Worm (Caenorhabditis elegans) whole organism, early embryonic: ENCODE measurements around the gene F54G2.1.

ENCODE experiments used
- B0310.2 ChIP-seq: sonication (generic microtip); optimal IDR thresholded peaks from 2 replicates; lab custom pipeline; 2016; ENCODE audit warnings: mild to moderate bottlenecking, missing genetic modification characterization, missing compliant biosample characterization
- F13C5.2 ChIP-seq: sonication (generic microtip); optimal IDR thresholded peaks from 2 replicates; lab custom pipeline; 2017; ENCODE audit warnings: mild to moderate bottlenecking, missing genetic modification characterization, inconsistent platforms, missing compliant biosample characterization
- aly-1 ChIP-seq: sonication (generic microtip); optimal IDR thresholded peaks from 2 replicates; lab custom pipeline; 2016; ENCODE audit warnings: missing genetic modification characterization, missing compliant biosample characterization
- ama-1 ChIP-seq: fragments of 150-350 bp; optimal IDR thresholded peaks from 2 replicates; lab custom pipeline; 2014
- ceh-13 ChIP-seq: fragments of 200-800 bp; sonication (Bioruptor generic); optimal IDR thresholded peaks from 2 replicates; lab custom pipeline; 2018; ENCODE audit warnings: mild to moderate bottlenecking, missing genetic modification characterization, missing compliant biosample characterization
- ceh-36 ChIP-seq: sonication (generic microtip); optimal IDR thresholded peaks from 2 replicates; lab custom pipeline; 2016; ENCODE audit warnings: missing genetic modification characterization, inconsistent platforms, missing compliant biosample characterization
- ets-7 ChIP-seq: sonication (generic microtip); optimal IDR thresholded peaks from 2 replicates; lab custom pipeline; 2016; ENCODE audit warnings: missing genotype, missing genetic modification characterization, missing compliant biosample characterization
- flt-1 ChIP-seq: fragments of 200-800 bp; sonication (Bioruptor generic); IDR thresholded peaks from 2 replicates; pipeline ENCODE4 v1.3.6; 2022; ENCODE audit warnings: missing genetic modification characterization, missing compliant biosample characterization
- hmbx-1 ChIP-seq: sonication (generic microtip); optimal IDR thresholded peaks from 2 replicates; lab custom pipeline; 2016; ENCODE audit warnings: mild to moderate bottlenecking, missing genetic modification characterization, missing compliant biosample characterization
- hmg-4 ChIP-seq: fragments of 200-800 bp; sonication (Bioruptor generic); optimal IDR thresholded peaks from 2 replicates; lab custom pipeline; 2018; ENCODE audit warnings: mild to moderate bottlenecking, missing genetic modification characterization, missing compliant biosample characterization
- hnd-1 ChIP-seq: sonication (generic microtip); optimal IDR thresholded peaks from 2 replicates; lab custom pipeline; 2016; ENCODE audit warnings: missing genetic modification characterization, missing compliant biosample characterization
- pes-1 ChIP-seq: fragments of 200-800 bp; sonication (Bioruptor generic); IDR thresholded peaks from 2 replicates; pipeline ENCODE4 v1.3.6; 2022; ENCODE audit warnings: missing genetic modification reagents, missing genetic modification characterization, missing compliant biosample characterization
- scrt-1 ChIP-seq: fragments of 200-800 bp; sonication (Bioruptor generic); IDR thresholded peaks from 2 replicates; pipeline ENCODE4 v1.3.6; 2022; ENCODE audit warnings: missing genetic modification characterization, missing compliant biosample characterization
- sea-1 ChIP-seq: fragments of 200-800 bp; sonication (Bioruptor generic); conservative IDR thresholded peaks from 2 replicates; pipeline ENCODE4 v1.3.6; 2022; ENCODE audit warnings: missing genetic modification characterization, missing compliant biosample characterization
- tbx-11 ChIP-seq: fragments of 200-800 bp; sonication (Bioruptor generic); IDR thresholded peaks from 2 replicates; pipeline ENCODE4 v1.3.6; 2022; ENCODE audit warnings: missing genetic modification characterization, missing compliant biosample characterization
- tbx-37 ChIP-seq: fragments of 200-800 bp; sonication (Bioruptor generic); conservative IDR thresholded peaks from 2 replicates; pipeline ENCODE4 v1.3.6; 2022; ENCODE audit warnings: missing genetic modification reagents, missing genetic modification characterization, missing compliant biosample characterization
- tra-4 ChIP-seq: sonication (generic microtip); optimal IDR thresholded peaks from 2 replicates; lab custom pipeline; 2017; ENCODE audit warnings: missing genetic modification characterization, missing compliant biosample characterization

The F54G2.1 gene

ce11 chrX:2700649-2701048, 36.5 kb upstream of the F54G2.1 start:
- TF ChIP-seq ceh-36 (tag; lab: Kevin White, UChicago) (no peak), flt-1 (GFP tag; lab: Robert Waterston, UW) (no peak), hmg-4 (GFP tag; lab: Kevin White, UChicago) (peak; percentile 52), hmbx-1 (no peak), ama-1 (lab: Kevin White, UChicago) (peak; percentile 7)

DNA sequence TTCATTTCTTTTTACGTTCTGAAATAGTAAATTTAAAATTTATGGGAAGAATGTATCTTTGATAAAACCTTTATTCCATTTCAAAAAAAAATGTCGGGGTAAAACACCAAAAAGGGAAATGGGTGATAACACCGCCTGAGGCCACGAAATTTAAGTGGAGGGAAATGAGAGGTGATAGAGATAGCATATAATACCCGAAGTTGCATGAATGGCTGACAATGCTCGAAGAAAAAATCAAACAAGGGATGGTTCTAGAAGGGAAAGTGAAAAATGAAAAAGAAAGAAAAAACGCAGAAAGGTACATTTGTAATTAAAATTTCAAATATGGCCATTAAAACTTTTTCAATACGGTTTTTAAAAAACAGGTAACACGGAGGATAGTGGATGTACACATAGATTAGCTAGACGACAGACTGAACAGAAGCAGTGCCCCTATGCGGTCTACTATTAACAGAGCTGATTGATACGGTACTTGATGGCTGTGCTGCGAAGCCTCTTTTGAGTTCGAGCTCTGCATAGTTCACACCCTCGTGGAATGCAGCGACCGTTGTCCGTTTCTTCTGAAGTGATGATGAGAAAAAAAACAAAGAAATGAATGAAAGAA, 34.1 kb upstream of the F54G2.1 start:
- no peak for TF ChIP-seq hnd-1
- no peak for TF ChIP-seq ceh-13 (GFP tag; lab: Kevin White, UChicago)
- TF ChIP-seq flt-1 (GFP tag; lab: Robert Waterston, UW), result no peak
- no peak for TF ChIP-seq tra-4
- no peak for TF ChIP-seq tbx-37 (GFP tag; lab: Robert Waterston, UW)
- no peak for TF ChIP-seq aly-1 (tag; lab: Kevin White, UChicago)
- no peak for TF ChIP-seq sea-1 (GFP tag; lab: Robert Waterston, UW)
- TF ChIP-seq F13C5.2 (tag; lab: Kevin White, UChicago), result no peak
- TF ChIP-seq B0310.2 (tag; lab: Kevin White, UChicago), result no peak
- no peak for TF ChIP-seq scrt-1 (GFP tag; lab: Robert Waterston, UW)
- TF ChIP-seq ama-1 (lab: Kevin White, UChicago), result no peak
- TF ChIP-seq hmbx-1, result no peak
- no peak for TF ChIP-seq hmg-4 (GFP tag; lab: Kevin White, UChicago)
- TF ChIP-seq ets-7 (tag; lab: Kevin White, UChicago), result no peak
- TF ChIP-seq tbx-11 (GFP tag; lab: Robert Waterston, UW), result no peak
- TF ChIP-seq pes-1 (GFP tag; lab: Robert Waterston, UW), result no peak
- no peak for TF ChIP-seq ceh-36 (tag; lab: Kevin White, UChicago)

- TF ChIP-seq tbx-11 (GFP tag; lab: Robert Waterston, UW) (no peak), ama-1 (lab: Kevin White, UChicago) (peak; percentile 77), scrt-1 (GFP tag; lab: Robert Waterston, UW) (0 out of 2 replicates have a peak, but pooled peaks have one; percentile 5), B0310.2 (tag; lab: Kevin White, UChicago) (peak; percentile 13)
Measured at ce11 chrX:2697645-2698044, 33.5 kb upstream of the F54G2.1 start.

- TF ChIP-seq sea-1 (GFP tag; lab: Robert Waterston, UW) (peak; percentile 66; the same call in 1 of the 2 replicates), B0310.2 (tag; lab: Kevin White, UChicago) (no peak), hmbx-1 (no peak)
Measured at ce11 chrX:2696563-2696962, 32.4 kb upstream of the F54G2.1 start.

ce11 chrX:2695292-2695691, 31.1 kb upstream of the F54G2.1 start:
- TF ChIP-seq ama-1 (lab: Kevin White, UChicago) (no peak), aly-1 (tag; lab: Kevin White, UChicago) (no peak), F13C5.2 (tag; lab: Kevin White, UChicago) (no peak), tbx-37 (GFP tag; lab: Robert Waterston, UW) (no peak), hmg-4 (GFP tag; lab: Kevin White, UChicago) (no peak), scrt-1 (GFP tag; lab: Robert Waterston, UW) (no peak), ets-7 (tag; lab: Kevin White, UChicago) (no peak), ceh-13 (GFP tag; lab: Kevin White, UChicago) (no peak), pes-1 (GFP tag; lab: Robert Waterston, UW) (no peak), B0310.2 (tag; lab: Kevin White, UChicago) (no peak), ceh-36 (tag; lab: Kevin White, UChicago) (no peak)

DNA sequence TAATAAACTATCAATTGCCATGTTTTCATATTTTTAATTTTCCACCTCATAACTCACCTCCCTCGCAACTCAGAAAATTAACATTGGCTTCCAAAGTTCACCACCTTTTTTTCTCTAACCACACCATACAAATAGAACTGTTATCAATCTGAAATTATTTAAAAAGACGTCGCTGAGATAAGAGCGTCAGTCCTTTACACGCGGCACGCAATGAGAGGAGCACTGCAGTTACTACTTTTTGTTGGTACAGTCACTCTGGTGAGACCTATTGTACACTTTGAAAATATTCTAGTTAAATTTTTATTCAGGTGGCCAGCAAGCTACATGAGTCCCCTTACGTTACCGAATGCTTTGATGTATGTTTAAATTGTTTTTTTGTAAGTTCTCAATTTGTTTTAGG, 30.6 kb upstream of the F54G2.1 start, which contains the start of gene T02C5.1:
T02C5.1 (plus strand) TSS at position 199 of the 400 bp plus-strand sequence.
- TF ChIP-seq sea-1 (GFP tag; lab: Robert Waterston, UW) (no peak), tbx-11 (GFP tag; lab: Robert Waterston, UW) (no peak), pes-1 (GFP tag; lab: Robert Waterston, UW) (no peak), hmg-4 (GFP tag; lab: Kevin White, UChicago) (no peak), hnd-1 (no peak), ets-7 (tag; lab: Kevin White, UChicago) (no peak), scrt-1 (GFP tag; lab: Robert Waterston, UW) (no peak), ceh-13 (GFP tag; lab: Kevin White, UChicago) (no peak), tra-4 (no peak), F13C5.2 (tag; lab: Kevin White, UChicago) (no peak), hmbx-1 (no peak), tbx-37 (GFP tag; lab: Robert Waterston, UW) (no peak), B0310.2 (tag; lab: Kevin White, UChicago) (no peak), ceh-36 (tag; lab: Kevin White, UChicago) (no peak), flt-1 (GFP tag; lab: Robert Waterston, UW) (no peak), aly-1 (tag; lab: Kevin White, UChicago) (no peak), ama-1 (lab: Kevin White, UChicago) (no peak)

ce11 chrX:2693026-2693425, 28.9 kb upstream of the F54G2.1 start:
- TF ChIP-seq hmg-4 (GFP tag; lab: Kevin White, UChicago), result no peak
- TF ChIP-seq B0310.2 (tag; lab: Kevin White, UChicago), result no peak
- TF ChIP-seq sea-1 (GFP tag; lab: Robert Waterston, UW), result no peak
- TF ChIP-seq flt-1 (GFP tag; lab: Robert Waterston, UW), result no peak
- no peak for TF ChIP-seq pes-1 (GFP tag; lab: Robert Waterston, UW)
- TF ChIP-seq tbx-11 (GFP tag; lab: Robert Waterston, UW), result no peak
- no peak for TF ChIP-seq ets-7 (tag; lab: Kevin White, UChicago)
- no peak for TF ChIP-seq scrt-1 (GFP tag; lab: Robert Waterston, UW)
- no peak for TF ChIP-seq ceh-13 (GFP tag; lab: Kevin White, UChicago)
- no peak for TF ChIP-seq F13C5.2 (tag; lab: Kevin White, UChicago)
- TF ChIP-seq tbx-37 (GFP tag; lab: Robert Waterston, UW), result no peak
- no peak for TF ChIP-seq hmbx-1
- TF ChIP-seq aly-1 (tag; lab: Kevin White, UChicago), result no peak
- no peak for TF ChIP-seq ceh-36 (tag; lab: Kevin White, UChicago)
- TF ChIP-seq ama-1 (lab: Kevin White, UChicago), result no peak
- no peak for TF ChIP-seq tra-4
